Worm (Caenorhabditis elegans) whole organism, L4/young adult: Measurements from ENCODE around the gene snr-4.

ENCODE experiments used
- dao-5 ChIP-seq: sonication (generic microtip); optimal IDR thresholded peaks from 2 replicates; lab custom pipeline; 2016; ENCODE audit warnings: missing genotype, missing genetic modification characterization, moderate library complexity, missing compliant biosample characterization
- him-1 ChIP-seq: sonication (generic microtip); optimal IDR thresholded peaks from 2 replicates; lab custom pipeline; 2016; ENCODE audit warnings: missing genotype, missing genetic modification reagents, missing genetic modification characterization, missing compliant biosample characterization

ce11 chrV:11946818-11947217 lies 32.7 kb downstream of the snr-4 start:
- TF ChIP-seq him-1 (tag; lab: Kevin White, UChicago) (no peak), dao-5 (no peak)
